Fruit fly (Drosophila melanogaster) whole organism, wandering third instar larva: ENCODE results near the gene CG34398.

ENCODE experiments used
- Abd-B ChIP-seq: fragments of >200 bp; optimal IDR thresholded peaks from 2 replicates; lab custom pipeline; 2017; ENCODE audit warnings: missing biosample characterization, missing genetic modification characterization
- CG32264 ChIP-seq: fragments of 200-800 bp; sonication (Bioruptor generic); optimal IDR thresholded peaks from 2 replicates; lab custom pipeline; 2016; ENCODE audit warnings: missing biosample characterization, missing genetic modification characterization
- CrebA ChIP-seq: fragments of 200-800 bp; sonication (Bioruptor generic); optimal IDR thresholded peaks from 2 replicates; lab custom pipeline; 2016; ENCODE audit warnings: missing biosample characterization, mild to moderate bottlenecking, missing genetic modification characterization, borderline replicate concordance
- Dfd ChIP-seq: fragments of >200 bp; optimal IDR thresholded peaks from 2 replicates; lab custom pipeline; 2017; ENCODE audit warnings: missing biosample characterization, missing genetic modification characterization
- Dif ChIP-seq: fragments of 200-275, 200-300 bp; sonication (Bioruptor generic); optimal IDR thresholded peaks from 2 replicates; lab custom pipeline; 2018; ENCODE audit warnings: missing biosample characterization, missing genetic modification characterization; ENCODE audit not compliant: partially characterized antibody
- GATAd ChIP-seq: sonication (Bioruptor generic); optimal IDR thresholded peaks from 2 replicates; lab custom pipeline; 2016; ENCODE audit warnings: missing biosample characterization, missing genetic modification characterization
- HLH106 ChIP-seq: fragments of 200-800 bp; optimal IDR thresholded peaks from 3 replicates; lab custom pipeline; 2019; ENCODE audit warnings: missing biosample characterization, mild to moderate bottlenecking, missing genetic modification characterization, moderate library complexity
- Hnf4 ChIP-seq: fragments of 200-800 bp; sonication (Bioruptor generic); optimal IDR thresholded peaks from 2 replicates; lab custom pipeline; 2016; ENCODE audit warnings: missing biosample characterization, mild to moderate bottlenecking, missing genetic modification characterization
- Hr83 ChIP-seq: fragments of 200-300 bp; sonication (Bioruptor generic); optimal IDR thresholded peaks from 2 replicates; lab custom pipeline; 2016; ENCODE audit warnings: missing biosample characterization, mild to moderate bottlenecking, missing genetic modification characterization, moderate library complexity; ENCODE audit not compliant: poor library complexity, severe bottlenecking
- Jra ChIP-seq: sonication (Bioruptor generic); optimal IDR thresholded peaks from 2 replicates; lab custom pipeline; 2016; ENCODE audit warnings: missing biosample characterization, missing genetic modification characterization
- Mio ChIP-seq: sonication (Bioruptor generic); optimal IDR thresholded peaks from 2 replicates; lab custom pipeline; 2016; ENCODE audit warnings: missing biosample characterization, missing genetic modification characterization
- N ChIP-seq: fragments of >200 bp; optimal IDR thresholded peaks from 2 replicates; lab custom pipeline; 2018; ENCODE audit warnings: missing biosample characterization, missing external identifiers, missing genetic modification characterization
- OdsH ChIP-seq: fragments of 200-800 bp; sonication (Bioruptor generic); optimal IDR thresholded peaks from 2 replicates; lab custom pipeline; 2016; ENCODE audit warnings: missing biosample characterization, mild to moderate bottlenecking, missing genetic modification characterization
- Rel ChIP-seq, 2 experiments: fragments of 200-800 bp; sonication (Bioruptor generic) in 1 of 2; optimal IDR thresholded peaks; 2 replicates in 1 of 2; 3 replicates in 1 of 2; lab custom pipeline; 2016 to 2019; ENCODE audit warnings: mild to moderate bottlenecking in 2 of 2, missing biosample characterization in 2 of 2, missing genetic modification characterization in 2 of 2, moderate library complexity in 1 of 2
- Sp1 ChIP-seq: fragments of 200-800 bp; sonication (Bioruptor generic); optimal IDR thresholded peaks from 3 replicates; lab custom pipeline; 2019; ENCODE audit warnings: missing biosample characterization, mild to moderate bottlenecking, missing genetic modification characterization, moderate library complexity
- Vsx2 ChIP-seq: fragments of 200-300, 225-300 bp; sonication (Bioruptor generic); optimal IDR thresholded peaks from 2 replicates; lab custom pipeline; 2018; ENCODE audit warnings: missing biosample characterization, missing genetic modification characterization; ENCODE audit not compliant: partially characterized antibody
- br ChIP-seq: fragments of 200-800 bp; sonication (Bioruptor generic); optimal IDR thresholded peaks from 2 replicates; lab custom pipeline; 2016; ENCODE audit warnings: missing biosample characterization, missing genetic modification characterization
- dl ChIP-seq, 2 experiments: fragments of 175-275, 200-275 bp in 1 of 2; fragments of 200-275 bp in 1 of 2; sonication (Bioruptor generic); optimal IDR thresholded peaks; lab custom pipeline; 2018; ENCODE audit warnings: mild to moderate bottlenecking in 2 of 2, missing biosample characterization in 2 of 2, missing genetic modification characterization in 2 of 2, moderate library complexity in 2 of 2; ENCODE audit not compliant: partially characterized antibody in 2 of 2, insufficient read depth in 1 of 2
- dmrt93B ChIP-seq: fragments of 200-800 bp; sonication (Bioruptor generic); optimal IDR thresholded peaks from 2 replicates; lab custom pipeline; 2018; ENCODE audit warnings: missing biosample characterization, mild to moderate bottlenecking, missing genetic modification characterization
- dsf ChIP-seq: sonication (Bioruptor generic); optimal IDR thresholded peaks from 2 replicates; lab custom pipeline; 2016; ENCODE audit warnings: missing biosample characterization, missing genetic modification characterization, borderline replicate concordance
- ey ChIP-seq: fragments of 200-800 bp; sonication (Bioruptor generic); optimal IDR thresholded peaks from 2 replicates; lab custom pipeline; 2016; ENCODE audit warnings: missing biosample characterization, missing genetic modification characterization
- foxo ChIP-seq, 2 experiments: fragments of 200-800 bp; sonication (Bioruptor generic); optimal IDR thresholded peaks; 2 replicates in 1 of 2; 3 replicates in 1 of 2; lab custom pipeline; 2016 to 2017; ENCODE audit warnings: missing biosample characterization in 2 of 2, missing genetic modification characterization in 2 of 2
- fru ChIP-seq: fragments of 200-800 bp; sonication (Bioruptor generic); optimal IDR thresholded peaks from 3 replicates; lab custom pipeline; 2016; ENCODE audit warnings: missing biosample characterization, mild to moderate bottlenecking, missing genetic modification characterization
- h ChIP-seq: fragments of 200-800 bp; sonication (Bioruptor generic); optimal IDR thresholded peaks from 3 replicates; lab custom pipeline; 2016; ENCODE audit warnings: missing biosample characterization, mild to moderate bottlenecking, missing genetic modification characterization
- jim ChIP-seq: fragments of 175-275, 200-325 bp; sonication (Bioruptor generic); optimal IDR thresholded peaks from 2 replicates; lab custom pipeline; 2016; ENCODE audit warnings: missing biosample characterization, mild to moderate bottlenecking, missing genetic modification characterization
- lola ChIP-seq: fragments of >200 bp; optimal IDR thresholded peaks from 2 replicates; lab custom pipeline; 2017; ENCODE audit warnings: missing biosample characterization, missing genetic modification characterization
- psq ChIP-seq: fragments of 200-800 bp; sonication (Bioruptor generic); optimal IDR thresholded peaks from 3 replicates; lab custom pipeline; 2017; ENCODE audit warnings: missing biosample characterization, mild to moderate bottlenecking, missing genetic modification characterization, moderate library complexity
- rgr ChIP-seq: fragments of 200-800 bp; sonication (Bioruptor generic); optimal IDR thresholded peaks from 3 replicates; lab custom pipeline; 2016; ENCODE audit warnings: missing biosample characterization, mild to moderate bottlenecking, missing genetic modification characterization
- sage ChIP-seq: fragments of 200-800 bp; sonication (Bioruptor generic); optimal IDR thresholded peaks from 2 replicates; lab custom pipeline; 2016; ENCODE audit warnings: missing biosample characterization, mild to moderate bottlenecking, missing genetic modification characterization
- sv ChIP-seq: fragments of 200-800 bp; sonication (Bioruptor generic); optimal IDR thresholded peaks from 3 replicates; lab custom pipeline; 2016; ENCODE audit warnings: missing biosample characterization, missing genetic modification characterization
- tai ChIP-seq: sonication (Bioruptor generic); optimal IDR thresholded peaks from 2 replicates; lab custom pipeline; 2016; ENCODE audit warnings: missing biosample characterization, missing genetic modification characterization
- usp ChIP-seq: fragments of >200 bp; optimal IDR thresholded peaks from 2 replicates; lab custom pipeline; 2017; ENCODE audit warnings: missing biosample characterization, missing genetic modification characterization
- woc ChIP-seq: sonication (Bioruptor generic); optimal IDR thresholded peaks from 2 replicates; lab custom pipeline; 2016; ENCODE audit warnings: missing biosample characterization, mild to moderate bottlenecking, missing genetic modification characterization

The CG34398 gene

DNA sequence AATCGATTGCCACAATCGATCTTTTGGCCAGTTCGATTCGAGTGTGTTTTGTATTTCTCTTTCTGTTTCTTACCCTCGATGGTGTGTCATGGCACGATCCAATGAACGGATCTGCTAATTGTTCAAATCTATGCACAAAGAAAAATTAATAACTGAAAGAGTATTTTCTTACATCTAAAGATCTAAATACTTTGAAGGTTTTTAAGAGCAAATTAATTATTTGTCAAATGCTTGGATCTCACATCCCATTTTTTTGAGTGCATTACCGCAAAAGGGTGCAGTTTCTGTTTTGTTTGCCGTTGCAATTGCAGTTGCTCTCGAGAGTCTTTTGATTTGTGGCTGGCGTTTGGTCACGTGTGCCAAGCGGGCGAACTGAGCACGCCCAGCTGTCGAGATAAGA is 23.3 kb downstream of the CG34398 start:
- TF ChIP-seq psq (GFP tag; lab: Kevin White, UChicago) (no peak), CG32264 (GFP tag; lab: Kevin White, UChicago) (no peak), sage (GFP tag; lab: Kevin White, UChicago) (no peak), Vsx2 (no peak), br (GFP tag; lab: Kevin White, UChicago) (no peak), jim (GFP tag; lab: Kevin White, UChicago) (no peak), HLH106 (no peak), Dfd (GFP tag; lab: Kevin White, UChicago) (no peak), woc (GFP tag; lab: Kevin White, UChicago) (no peak), Rel (GFP tag; optimal IDR thresholded peaks at IDR 0.05; lab: Kevin White, UChicago) (no peak), Rel (tag; optimal IDR thresholded peaks at IDR 0.05; lab: Kevin White, UChicago) (no peak), Sp1 (GFP tag; lab: Kevin White, UChicago) (no peak), ey (GFP tag; lab: Kevin White, UChicago) (no peak), CrebA (GFP tag; lab: Kevin White, UChicago) (no peak), sv (GFP tag; lab: Kevin White, UChicago) (no peak), dsf (GFP tag; lab: Kevin White, UChicago) (no peak), OdsH (no peak), Mio (no peak), Jra (GFP tag; lab: Kevin White, UChicago) (no peak)

DNA sequence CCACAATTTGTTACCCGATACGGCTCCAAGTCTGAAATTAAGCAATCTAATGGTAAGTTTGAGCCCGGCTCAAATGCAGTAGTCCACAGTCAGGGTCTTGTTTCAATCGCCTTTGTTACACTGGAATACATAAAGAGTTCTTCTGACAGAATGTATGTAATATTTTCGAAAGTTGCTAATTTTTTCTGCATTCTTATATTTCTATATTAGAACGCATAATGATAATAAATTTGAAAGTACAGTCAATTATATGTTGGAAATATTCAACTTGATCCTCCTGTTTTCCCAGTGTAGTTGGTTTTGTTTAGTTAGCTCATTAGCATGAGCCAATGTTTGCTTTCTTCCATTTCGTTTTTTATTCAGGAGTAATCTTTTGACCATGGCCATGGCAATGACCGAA is 24.8 kb downstream of the CG34398 start:
- no peak for TF ChIP-seq dmrt93B (GFP tag; lab: Kevin White, UChicago)
- TF ChIP-seq fru (GFP tag; lab: Kevin White, UChicago) = peak; percentile 4
- peak; percentile 45 for TF ChIP-seq h (GFP tag; lab: Kevin White, UChicago)
- TF ChIP-seq lola (GFP tag; lab: Kevin White, UChicago) = no peak
- no peak for TF ChIP-seq psq (GFP tag; lab: Kevin White, UChicago)
- TF ChIP-seq Vsx2 = no peak
- TF ChIP-seq rgr (GFP tag; lab: Kevin White, UChicago) = no peak
- no peak for TF ChIP-seq tai (GFP tag; lab: Kevin White, UChicago)
- TF ChIP-seq GATAd (GFP tag; lab: Kevin White, UChicago) = no peak
- TF ChIP-seq ey (GFP tag; lab: Kevin White, UChicago) = peak; percentile 22
- no peak for TF ChIP-seq N (GFP tag; lab: Kevin White, UChicago)
- no peak for TF ChIP-seq Hnf4
- no peak for TF ChIP-seq Rel (GFP tag; optimal IDR thresholded peaks at IDR 0.05; lab: Kevin White, UChicago)
- no peak for TF ChIP-seq Rel (tag; optimal IDR thresholded peaks at IDR 0.05; lab: Kevin White, UChicago)
- no peak for TF ChIP-seq br (GFP tag; lab: Kevin White, UChicago)
- TF ChIP-seq Hr83 (GFP tag; lab: Kevin White, UChicago) = no peak
- TF ChIP-seq Jra (GFP tag; lab: Kevin White, UChicago) = no peak
- TF ChIP-seq Dfd (GFP tag; lab: Kevin White, UChicago) = no peak
- TF ChIP-seq foxo (GFP tag; optimal IDR thresholded peaks at IDR 0.05; lab: Kevin White, UChicago) = peak in 1 of 2 experiments; percentile 6
- TF ChIP-seq Abd-B (GFP tag; lab: Kevin White, UChicago) = no peak

DNA sequence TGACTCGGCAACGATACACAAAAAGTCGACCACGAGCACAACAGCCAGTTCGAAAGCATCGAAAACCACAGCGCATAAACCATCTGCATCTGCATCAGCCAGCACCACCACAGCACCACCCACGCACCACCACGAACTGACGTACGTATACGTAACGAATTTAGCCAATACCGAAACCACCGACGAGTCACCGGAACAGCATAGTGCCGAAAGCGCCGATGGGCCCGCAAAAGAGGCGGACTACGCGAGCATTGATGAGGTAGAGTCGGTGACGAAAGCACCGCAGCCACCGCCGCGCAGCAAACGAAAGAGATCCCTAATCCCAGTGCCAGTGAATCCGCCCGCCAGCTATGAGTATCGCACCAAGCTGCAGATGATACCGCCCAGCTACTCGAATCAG is 32.6 kb downstream of the CG34398 start:
- TF ChIP-seq foxo (GFP tag; optimal IDR thresholded peaks at IDR 0.05; lab: Kevin White, UChicago) = no peak

DNA sequence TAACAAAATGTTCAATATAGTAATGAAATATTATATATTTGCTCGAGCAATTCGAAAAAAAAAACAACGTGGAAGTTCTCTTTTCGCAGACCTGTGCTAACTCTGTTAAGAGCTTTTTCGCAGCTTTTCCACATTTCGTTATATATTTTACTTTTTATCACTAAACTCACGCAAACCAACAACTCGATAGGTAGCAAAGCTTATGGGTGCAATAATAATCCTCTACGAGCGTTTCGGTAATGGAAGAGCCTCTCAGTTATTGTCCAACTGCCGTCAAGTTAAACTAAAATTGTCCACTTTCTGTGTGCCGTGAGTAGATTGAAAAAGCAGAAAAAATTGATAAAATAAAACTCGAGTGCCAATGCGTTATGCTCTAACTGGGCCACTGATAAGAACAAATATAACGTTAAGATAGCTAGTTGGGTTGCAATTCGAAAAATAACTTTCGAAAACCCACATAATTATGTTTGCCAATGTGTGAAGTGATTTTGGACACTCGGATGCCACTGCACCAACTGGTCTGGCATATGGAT is 35.2 kb downstream of the CG34398 start, which contains the start of gene Tsp29Fa:
Tsp29Fa (plus strand) TSS at position 253 of the 533 bp plus-strand sequence.
- TF ChIP-seq sv (GFP tag; lab: Kevin White, UChicago) (no peak), usp (no peak), Sp1 (GFP tag; lab: Kevin White, UChicago) (no peak), Hr83 (GFP tag; lab: Kevin White, UChicago) (no peak), foxo (GFP tag; optimal IDR thresholded peaks at IDR 0.05; lab: Kevin White, UChicago) (no peak), dl (GFP tag; optimal IDR thresholded peaks at IDR 0.05; lab: Kevin White, UChicago; ENCODE audit: insufficient read depth in 1 of 2, partially characterized antibody in 2 of 2) (no peak), jim (GFP tag; lab: Kevin White, UChicago) (no peak), Rel (GFP tag; optimal IDR thresholded peaks at IDR 0.05; lab: Kevin White, UChicago) (no peak), Rel (tag; optimal IDR thresholded peaks at IDR 0.05; lab: Kevin White, UChicago) (no peak), br (GFP tag; lab: Kevin White, UChicago) (no peak), Dif (GFP tag; lab: Kevin White, UChicago) (no peak), CrebA (GFP tag; lab: Kevin White, UChicago) (no peak), rgr (GFP tag; lab: Kevin White, UChicago) (no peak), h (GFP tag; lab: Kevin White, UChicago) (no peak), Abd-B (GFP tag; lab: Kevin White, UChicago) (no peak)
